Fruit fly (Drosophila melanogaster) whole organism, wandering third instar larva: ENCODE results near the gene CG10570.

Source experiments
- Dfd ChIP-seq: fragments of >200 bp; optimal IDR thresholded peaks from 2 replicates; lab custom pipeline; 2017; ENCODE audit warnings: missing biosample characterization, missing genetic modification characterization
- GATAd ChIP-seq: sonication (Bioruptor generic); optimal IDR thresholded peaks from 2 replicates; lab custom pipeline; 2016; ENCODE audit warnings: missing biosample characterization, missing genetic modification characterization
- fru ChIP-seq: fragments of 200-800 bp; sonication (Bioruptor generic); optimal IDR thresholded peaks from 3 replicates; lab custom pipeline; 2016; ENCODE audit warnings: missing biosample characterization, mild to moderate bottlenecking, missing genetic modification characterization
- jim ChIP-seq: fragments of 175-275, 200-325 bp; sonication (Bioruptor generic); optimal IDR thresholded peaks from 2 replicates; lab custom pipeline; 2016; ENCODE audit warnings: missing biosample characterization, mild to moderate bottlenecking, missing genetic modification characterization
- pan ChIP-seq: fragments of >200 bp; optimal IDR thresholded peaks from 2 replicates; lab custom pipeline; 2017
- psq ChIP-seq: fragments of 200-800 bp; sonication (Bioruptor generic); optimal IDR thresholded peaks from 3 replicates; lab custom pipeline; 2017; ENCODE audit warnings: missing biosample characterization, mild to moderate bottlenecking, missing genetic modification characterization, moderate library complexity
- woc ChIP-seq: sonication (Bioruptor generic); optimal IDR thresholded peaks from 2 replicates; lab custom pipeline; 2016; ENCODE audit warnings: missing biosample characterization, mild to moderate bottlenecking, missing genetic modification characterization

dm6 chr2L:18782212-18782825, 28.7 kb downstream of the CG10570 start:
- TF ChIP-seq woc (GFP tag; lab: Kevin White, UChicago) (no peak), Dfd (GFP tag; lab: Kevin White, UChicago) (no peak), psq (no peak), jim (GFP tag; lab: Kevin White, UChicago) (no peak), pan (lab: Kevin White, UChicago) (no peak), fru (GFP tag; lab: Kevin White, UChicago) (no peak), GATAd (no peak)
